Worm (Caenorhabditis elegans): ENCODE results near the gene K03A11.4.

DNA sequence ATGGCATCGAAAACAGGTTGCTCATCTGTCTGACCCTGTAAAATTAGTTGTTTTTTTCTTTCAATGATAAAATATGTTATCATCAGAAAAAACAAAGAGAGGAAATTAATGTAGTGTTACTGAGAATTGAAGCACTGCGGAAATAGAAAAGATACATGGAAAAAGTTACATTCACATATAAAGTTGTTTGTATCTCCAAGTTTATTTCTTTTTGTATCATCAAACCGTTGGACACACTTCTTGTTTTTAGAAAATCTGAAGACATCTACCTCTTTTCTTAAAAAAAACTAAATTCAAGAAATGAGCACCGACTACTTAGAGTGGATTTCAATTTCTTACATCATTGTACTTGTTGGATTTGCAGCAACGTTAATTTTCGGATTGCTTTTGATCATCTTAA, 4.4 kb downstream of the K03A11.4 start, which contains the start of gene str-10:
- no peak for TF ChIP-seq hmg-4 (GFP tag; optimal IDR thresholded peaks at IDR 0.05)
- no peak for TF ChIP-seq ets-7 (tag; optimal IDR thresholded peaks at IDR 0.05)
- TF ChIP-seq ceh-13 (GFP tag; optimal IDR thresholded peaks at IDR 0.05): no peak
- TF ChIP-seq ama-1 (optimal IDR thresholded peaks at IDR 0.05): no peak
- TF ChIP-seq hnd-1 (tag; optimal IDR thresholded peaks at IDR 0.05): no peak
- TF ChIP-seq aly-1 (tag; optimal IDR thresholded peaks at IDR 0.05): no peak
- no peak for TF ChIP-seq B0310.2 (tag; optimal IDR thresholded peaks at IDR 0.05)
- no peak for TF ChIP-seq pes-1 (GFP tag; IDR thresholded peaks at IDR 0.05)
- TF ChIP-seq tbx-37 (GFP tag; conservative IDR thresholded peaks at IDR 0.05): no peak
- no peak for TF ChIP-seq ceh-36 (tag; optimal IDR thresholded peaks at IDR 0.05)
- TF ChIP-seq hmbx-1 (tag; optimal IDR thresholded peaks at IDR 0.05): no peak
